Fruit fly (Drosophila melanogaster): ENCODE results near the gene CG43074.

The CG43074 gene

DNA sequence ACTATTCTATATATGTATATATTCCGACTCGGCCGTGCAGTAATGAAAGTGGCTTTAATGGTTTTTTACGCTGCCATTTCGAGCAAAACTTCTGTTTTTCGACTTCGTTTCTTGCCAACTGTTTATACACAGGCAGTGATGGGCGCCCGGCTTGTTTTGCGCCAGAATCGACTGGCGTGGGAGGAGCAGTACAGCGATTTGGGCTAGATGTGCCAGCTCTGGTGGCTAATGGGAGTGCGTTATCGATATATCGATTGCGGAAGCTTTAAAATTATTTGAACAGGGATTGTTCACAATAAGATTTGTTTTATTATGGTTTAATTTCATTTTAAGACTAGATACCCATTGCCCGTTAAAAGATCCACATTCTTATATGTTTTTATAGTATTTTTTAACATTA lies 13.3 kb downstream of the CG43074 start, which contains the start of gene CG14971 (continued):
- peak; percentile 60 for TF ChIP-seq nerfin-2 (GFP tag; IDR thresholded peaks at IDR 0.05; ENCODE audit: partially characterized antibody)
- no peak for TF ChIP-seq fd64A (GFP tag; optimal IDR thresholded peaks at IDR 0.05)
- TF ChIP-seq Hmr (GFP tag; optimal IDR thresholded peaks at IDR 0.05): peak; percentile 42
- TF ChIP-seq ken (GFP tag; IDR thresholded peaks at IDR 0.05): 0 out of 3 replicates have a peak, but pooled peaks have one; percentile 9
- TF ChIP-seq gsb-n (tag; optimal IDR thresholded peaks at IDR 0.05): no peak
- TF ChIP-seq HLH3B (GFP tag; IDR thresholded peaks at IDR 0.05): no peak
- peak; percentile 60 for TF ChIP-seq YL-1 (GFP tag; optimal IDR thresholded peaks at IDR 0.05)
- peak; percentile 77 for TF ChIP-seq CG7963 (GFP tag; IDR thresholded peaks at IDR 0.05; ENCODE audit: partially characterized antibody)
- TF ChIP-seq trh (GFP tag; optimal IDR thresholded peaks at IDR 0.05): no peak
- TF ChIP-seq ato (GFP tag; IDR thresholded peaks at IDR 0.05; ENCODE audit: partially characterized antibody): peak; percentile 80
- TF ChIP-seq CG10209 (GFP tag; optimal IDR thresholded peaks at IDR 0.05): no peak
- peak; percentile 76 for TF ChIP-seq Doc3 (GFP tag; IDR thresholded peaks at IDR 0.05; ENCODE audit: partially characterized antibody)
- TF ChIP-seq seq (GFP tag; IDR thresholded peaks at IDR 0.05): no peak
- TF ChIP-seq ind (GFP tag; optimal IDR thresholded peaks at IDR 0.05): no peak
- TF ChIP-seq chinmo (GFP tag; IDR thresholded peaks at IDR 0.05; ENCODE audit: partially characterized antibody): peak; percentile 83; the same call in 1 of the 4 replicates
- peak; percentile 34 for TF ChIP-seq Abd-B (GFP tag; optimal IDR thresholded peaks at IDR 0.05)
- peak; percentile 28 for TF ChIP-seq CG9876 (GFP tag; optimal IDR thresholded peaks at IDR 0.05)
- TF ChIP-seq CG3726 (GFP tag; IDR thresholded peaks at IDR 0.05): no peak
- peak; percentile 23 for TF ChIP-seq CG10543 (GFP tag; optimal IDR thresholded peaks at IDR 0.05)
- no peak for TF ChIP-seq gcm (GFP tag; optimal IDR thresholded peaks at IDR 0.05)
- peak; percentile 88 for TF ChIP-seq Med (GFP tag)
- no peak for TF ChIP-seq yki (optimal IDR thresholded peaks at IDR 0.05)
- TF ChIP-seq HmgZ (tag; optimal IDR thresholded peaks at IDR 0.05): peak; percentile 83
- no peak for TF ChIP-seq CG31441 (GFP tag; IDR thresholded peaks at IDR 0.05)
- peak; percentile 34; the same call in 1 of the 4 replicates for TF ChIP-seq Gug (GFP tag; IDR thresholded peaks at IDR 0.05)
- TF ChIP-seq CG2199 (GFP tag; IDR thresholded peaks at IDR 0.05): no peak
- no peak for TF ChIP-seq cad (GFP tag; optimal IDR thresholded peaks at IDR 0.05)
- TF ChIP-seq CG8290 (GFP tag; optimal IDR thresholded peaks at IDR 0.05): peak; percentile 26
- TF ChIP-seq CG8290 (tag; optimal IDR thresholded peaks at IDR 0.05): peak in 1 of 2 experiments; percentile 88
- TF ChIP-seq Lpt (GFP tag; optimal IDR thresholded peaks at IDR 0.05): no peak
- peak; percentile 43 for TF ChIP-seq CG9609 (GFP tag; optimal IDR thresholded peaks at IDR 0.05)
- peak; percentile 37 for TF ChIP-seq Dad (GFP tag; optimal IDR thresholded peaks at IDR 0.05)
- no peak for TF ChIP-seq Adf1 (GFP tag; IDR thresholded peaks at IDR 0.05)
- TF ChIP-seq CoRest (tag; optimal IDR thresholded peaks at IDR 0.05): peak; percentile 57
- peak; percentile 3 for TF ChIP-seq CG9817 (tag; optimal IDR thresholded peaks at IDR 0.05)
- no peak for TF ChIP-seq kah (GFP tag; optimal IDR thresholded peaks at IDR 0.05)

DNA sequence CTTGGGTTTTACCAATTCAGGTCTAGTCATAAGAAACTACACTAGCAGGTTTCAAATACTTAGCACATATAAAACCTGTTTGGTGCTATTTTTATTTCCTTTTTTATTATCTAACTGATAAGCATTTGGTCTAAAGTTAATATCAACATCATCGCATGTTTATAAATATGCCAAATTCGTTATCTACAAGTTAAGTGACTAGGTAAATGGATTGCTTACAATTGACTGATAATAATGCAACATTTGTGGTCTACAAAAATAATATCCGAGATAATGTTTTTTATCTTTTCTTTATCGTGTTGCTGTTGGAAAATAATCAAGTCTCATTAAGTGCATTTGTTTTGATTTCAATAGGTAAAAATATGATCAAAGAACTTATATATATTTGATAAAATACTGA lies 14.7 kb downstream of the CG43074 start:
- TF ChIP-seq crc (GFP tag; optimal IDR thresholded peaks at IDR 0.05) (no peak), CG13624 (GFP tag; optimal IDR thresholded peaks at IDR 0.05) (no peak), CG30403 (GFP tag; optimal IDR thresholded peaks at IDR 0.05) (no peak), chm (GFP tag; IDR thresholded peaks at IDR 0.05) (no peak), sd (tag; optimal IDR thresholded peaks at IDR 0.05) (no peak), sima (GFP tag; optimal IDR thresholded peaks at IDR 0.05) (no peak), Mes4 (GFP tag; optimal IDR thresholded peaks at IDR 0.05) (no peak), Usf (GFP tag; optimal IDR thresholded peaks at IDR 0.05) (no peak), Bteb2 (GFP tag; optimal IDR thresholded peaks at IDR 0.05) (no peak), CG4328 (GFP tag; optimal IDR thresholded peaks at IDR 0.05) (no peak), CG11398 (GFP tag; optimal IDR thresholded peaks at IDR 0.05) (no peak), MBD-R2 (GFP tag; IDR thresholded peaks at IDR 0.05) (no peak), gcm (GFP tag; optimal IDR thresholded peaks at IDR 0.05) (no peak), CG9817 (tag; optimal IDR thresholded peaks at IDR 0.05) (no peak), CG17186 (GFP tag; optimal IDR thresholded peaks at IDR 0.05) (no peak), odd (GFP tag; optimal IDR thresholded peaks at IDR 0.05) (no peak), Fer1 (GFP tag; optimal IDR thresholded peaks at IDR 0.05) (peak; percentile 11), CG14860 (GFP tag; IDR thresholded peaks at IDR 0.05; ENCODE audit: partially characterized antibody) (no peak), CG17361 (GFP tag; IDR thresholded peaks at IDR 0.05) (no peak)
